Worm (Caenorhabditis elegans): ENCODE results near the gene Y53C12B.7.

Y53C12B.7 gene

DNA sequence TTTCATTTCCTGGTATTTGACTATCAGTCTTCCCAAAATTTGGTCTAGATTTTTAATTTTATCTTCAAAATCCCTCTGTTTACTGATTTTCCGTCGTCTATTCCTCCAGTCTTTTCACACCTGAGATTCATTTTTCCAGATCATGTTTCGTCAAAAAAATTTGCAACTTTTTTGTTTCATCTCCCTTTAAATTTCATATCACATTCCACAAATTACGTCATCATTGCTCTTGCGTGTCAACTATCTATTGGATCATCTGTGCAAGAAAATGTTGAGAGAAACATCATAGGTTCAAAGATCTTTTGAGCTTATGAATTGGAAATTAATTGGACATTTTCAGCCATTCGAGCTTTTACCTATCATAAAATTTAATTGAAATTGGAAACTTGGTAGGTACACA is 6.4 kb upstream of the Y53C12B.7 start:
- TF ChIP-seq him-1 (tag; optimal IDR thresholded peaks at IDR 0.05) (no peak), B0336.3 (GFP tag; IDR thresholded peaks at IDR 0.05) (no peak), cebp-2 (GFP tag; IDR thresholded peaks at IDR 0.05) (no peak), unc-130 (GFP tag; optimal IDR thresholded peaks at IDR 0.05) (no peak), ztf-18 (tag; optimal IDR thresholded peaks at IDR 0.05) (no peak), F37B4.10 (GFP tag; IDR thresholded peaks at IDR 0.05) (no peak), pbrm-1 (GFP tag; IDR thresholded peaks at IDR 0.05) (no peak), C17E4.6 (GFP tag; IDR thresholded peaks at IDR 0.05) (no peak), zfh-2 (GFP tag; conservative IDR thresholded peaks at IDR 0.05) (no peak), madf-8 (GFP tag; conservative IDR thresholded peaks at IDR 0.05) (no peak), dpff-1 (tag; optimal IDR thresholded peaks at IDR 0.05) (no peak), F55B11.4 (tag; optimal IDR thresholded peaks at IDR 0.05; ENCODE audit: borderline replicate concordance, insufficient read depth) (no peak), lsy-27 (tag; optimal IDR thresholded peaks at IDR 0.05; ENCODE audit: borderline replicate concordance, insufficient read depth) (no peak), dpl-1 (GFP tag; optimal IDR thresholded peaks at IDR 0.05) (no peak), chd-7 (tag; optimal IDR thresholded peaks at IDR 0.05) (no peak), let-607 (tag; optimal IDR thresholded peaks at IDR 0.05) (no peak)

DNA sequence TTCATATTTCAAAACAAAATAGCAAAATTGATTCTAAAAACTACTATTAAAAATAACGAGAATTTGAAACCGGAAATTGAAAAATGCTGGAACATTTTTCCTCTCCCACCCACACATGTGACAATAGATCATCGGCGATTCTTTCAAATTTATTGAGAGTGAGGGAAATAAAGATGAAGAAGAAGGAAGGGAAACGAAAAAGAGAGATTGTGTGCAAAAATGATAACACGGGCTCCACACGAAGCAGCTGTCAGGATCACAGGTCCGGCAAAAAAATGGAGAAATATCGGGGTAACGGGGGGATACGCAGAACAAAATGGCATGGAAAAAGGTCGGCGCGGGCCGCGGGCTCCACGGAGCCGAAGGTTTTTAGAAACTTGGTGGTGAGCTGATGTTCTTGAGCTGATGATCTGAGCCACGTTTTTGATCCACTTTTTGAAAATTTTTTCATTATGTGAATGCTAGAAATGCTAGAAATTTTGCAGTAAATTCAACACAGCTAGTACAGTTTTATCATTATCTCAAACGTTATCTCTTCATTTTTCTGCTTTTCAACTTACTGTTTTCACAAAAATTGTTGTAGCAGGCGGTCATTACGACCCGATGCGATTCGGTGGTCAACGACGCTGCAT is 4.7 kb upstream of the Y53C12B.7 start, which contains the start of gene shk-1:
TSS of gene shk-1 (plus strand) at position 582 of the 632 bp plus-strand sequence.
- no peak for TF ChIP-seq nhr-90 (tag; optimal IDR thresholded peaks at IDR 0.05)
- TF ChIP-seq F55B11.4 (tag; optimal IDR thresholded peaks at IDR 0.05; ENCODE audit: borderline replicate concordance, insufficient read depth) = no peak
- TF ChIP-seq rec-8 (tag; optimal IDR thresholded peaks at IDR 0.05) = no peak
- TF ChIP-seq bed-2 (GFP tag; IDR thresholded peaks at IDR 0.05) = no peak
- no peak for TF ChIP-seq unc-130 (GFP tag; optimal IDR thresholded peaks at IDR 0.05)

DNA sequence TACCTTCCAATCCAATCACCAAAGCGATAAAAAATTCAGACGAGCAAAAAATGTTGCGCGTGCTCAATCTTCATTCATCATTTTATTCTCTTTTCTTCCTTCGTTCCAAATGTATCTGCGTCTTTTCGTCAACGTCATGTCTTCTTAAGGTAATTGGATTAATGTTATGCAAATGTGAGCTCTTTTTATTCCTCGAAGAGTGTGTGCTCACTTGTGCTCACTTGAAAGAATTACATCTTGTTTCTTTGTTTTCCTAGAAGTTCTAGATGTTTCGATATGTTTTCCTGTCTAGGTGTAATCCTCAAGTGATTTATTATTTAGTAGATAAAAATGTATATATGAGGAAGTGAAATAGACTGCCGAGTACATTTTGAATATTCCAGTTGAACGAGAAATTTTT is 2.4 kb upstream of the Y53C12B.7 start:
- TF ChIP-seq cebp-1 (GFP tag; IDR thresholded peaks at IDR 0.05) (no peak), cebp-1 (tag; optimal IDR thresholded peaks at IDR 0.05) (no peak), dpl-1 (GFP tag; optimal IDR thresholded peaks at IDR 0.05) (no peak), him-1 (tag; optimal IDR thresholded peaks at IDR 0.05) (no peak), F22D6.2 (tag; optimal IDR thresholded peaks at IDR 0.05) (no peak), F33H1.4 (GFP tag; IDR thresholded peaks at IDR 0.05) (no peak), ekl-4 (GFP tag; IDR thresholded peaks at IDR 0.05) (no peak), F37B4.10 (GFP tag; IDR thresholded peaks at IDR 0.05) (no peak), madf-6 (GFP tag; IDR thresholded peaks at IDR 0.05) (no peak), ZK185.1 (tag; optimal IDR thresholded peaks at IDR 0.05; ENCODE audit: poor library complexity, severe bottlenecking) (no peak), F57C9.4 (tag; optimal IDR thresholded peaks at IDR 0.05) (no peak), ets-4 (GFP tag; optimal IDR thresholded peaks at IDR 0.05) (no peak), nhr-80 (tag; optimal IDR thresholded peaks at IDR 0.05) (no peak), Y56A3A.18 (GFP tag; IDR thresholded peaks at IDR 0.05) (no peak), nhr-179 (tag; optimal IDR thresholded peaks at IDR 0.05) (no peak), bed-2 (GFP tag; IDR thresholded peaks at IDR 0.05) (no peak), snpc-1.1 (tag; optimal IDR thresholded peaks at IDR 0.05; ENCODE audit: insufficient read depth) (no peak), lag-1 (GFP tag; IDR thresholded peaks at IDR 0.05) (no peak), ceh-91 (GFP tag; IDR thresholded peaks at IDR 0.05) (no peak), F39B2.1 (GFP tag; IDR thresholded peaks at IDR 0.05) (no peak), hsf-1 (GFP tag; IDR thresholded peaks at IDR 0.05) (no peak)

All from whole organism, young adult.